Worm (Caenorhabditis elegans) whole organism, mixed stage, embryonic: Measurements from ENCODE around the gene C28A5.2.

Experiments
- ces-1 ChIP-seq: fragments of 150-350 bp; optimal IDR thresholded peaks from 2 replicates; lab custom pipeline; 2014; ENCODE audit warnings: missing biosample characterization, missing genetic modification reagents, missing genetic modification characterization
- mab-5 ChIP-seq: fragments of 150-350 bp; optimal IDR thresholded peaks from 2 replicates; lab custom pipeline; 2014; ENCODE audit warnings: missing biosample characterization, missing genetic modification characterization
- nhr-12 ChIP-seq: fragments of 150-350 bp; optimal IDR thresholded peaks from 2 replicates; lab custom pipeline; 2014; ENCODE audit warnings: missing biosample characterization, missing genetic modification characterization
- nhr-237 ChIP-seq: fragments of 150-350 bp; optimal IDR thresholded peaks from 2 replicates; lab custom pipeline; 2014; ENCODE audit warnings: missing biosample characterization, missing genetic modification characterization
- nhr-28 ChIP-seq: fragments of 150-350 bp; optimal IDR thresholded peaks from 2 replicates; lab custom pipeline; 2014; ENCODE audit warnings: missing biosample characterization, missing genetic modification characterization
- nhr-76 ChIP-seq: sonication (generic microtip); optimal IDR thresholded peaks from 2 replicates; lab custom pipeline; 2017; ENCODE audit warnings: missing biosample characterization, missing genetic modification characterization
- snpc-4 ChIP-seq: fragments of 150-350 bp; optimal IDR thresholded peaks from 2 replicates; lab custom pipeline; 2014; ENCODE audit warnings: missing biosample characterization, missing genetic modification characterization
- unc-62 ChIP-seq: fragments of 150-350 bp; optimal IDR thresholded peaks from 2 replicates; lab custom pipeline; 2014; ENCODE audit warnings: missing biosample characterization, missing genetic modification reagents, missing genetic modification characterization
- ztf-11 ChIP-seq: fragments of 150-350 bp; optimal IDR thresholded peaks from 2 replicates; lab custom pipeline; 2014; ENCODE audit warnings: missing biosample characterization, missing genetic modification characterization

DNA sequence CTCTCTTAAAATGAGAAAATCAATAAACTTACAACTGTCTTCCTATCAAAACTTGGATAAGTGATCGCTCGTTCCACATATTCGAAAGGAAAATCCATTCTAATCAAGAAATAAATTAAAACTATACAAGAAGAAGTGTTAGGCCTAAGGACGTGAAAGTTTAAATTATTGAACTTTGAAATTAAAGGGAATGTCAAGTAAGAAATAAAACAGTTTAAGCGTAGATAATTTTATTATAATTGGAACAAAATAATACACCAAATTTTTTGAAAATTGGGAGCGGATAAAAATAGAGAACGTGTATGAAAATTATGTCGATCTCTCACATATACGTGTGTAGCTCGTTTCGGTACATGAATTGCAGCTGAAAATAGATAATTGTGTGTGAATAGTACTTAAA lies 9.9 kb downstream of the C28A5.2 start, which contains the start of gene C28A5.6:
- TF ChIP-seq nhr-237 (tag; lab: Kevin White, UChicago) (no peak), snpc-4 (tag; lab: Kevin White, UChicago) (no peak), nhr-12 (tag; lab: Kevin White, UChicago) (no peak), nhr-76 (tag; lab: Kevin White, UChicago) (no peak), nhr-28 (no peak), mab-5 (tag; lab: Kevin White, UChicago) (no peak), ztf-11 (tag; lab: Kevin White, UChicago) (no peak), ces-1 (GFP tag; lab: Kevin White, UChicago) (no peak), unc-62 (GFP tag; lab: Kevin White, UChicago) (no peak)
